Fruit fly (Drosophila melanogaster) whole organism: ENCODE data around the gene CG6999.

Source experiments
- CG8478 ChIP-seq: fragments of >200 bp; optimal IDR thresholded peaks from 2 replicates; lab custom pipeline; 2018; ENCODE audit warnings: inconsistent platforms
- Dll ChIP-seq: fragments of >200 bp; optimal IDR thresholded peaks from 2 replicates; lab custom pipeline; 2017
- EcR ChIP-seq, 2 experiments: fragments of >200 bp; optimal IDR thresholded peaks; 2 replicates each; lab custom pipeline; 2017; ENCODE audit warnings: missing biosample characterization in 2 of 2, missing genetic modification characterization in 2 of 2, missing genetic modification reagents in 2 of 2
- pan ChIP-seq: fragments of >200 bp; optimal IDR thresholded peaks from 2 replicates; lab custom pipeline; 2017
- psq ChIP-seq: fragments of >200 bp; optimal IDR thresholded peaks from 2 replicates; lab custom pipeline; 2017
- usp ChIP-seq: fragments of >200 bp; optimal IDR thresholded peaks from 2 replicates; lab custom pipeline; 2017; ENCODE audit warnings: missing biosample characterization, missing genetic modification characterization, mixed read lengths

CG6999 gene

dm6 chrX:9103308-9104185 lies 15.4 kb downstream of the CG6999 start, which contains the start of gene CG7766:
Gene CG7766 (minus strand): TSS chrX:9103739.
- TF ChIP-seq CG8478 (lab: Kevin White, UChicago): no peak
- no peak for TF ChIP-seq pan (lab: Kevin White, UChicago)
- TF ChIP-seq Dll (lab: Kevin White, UChicago): no peak
- TF ChIP-seq usp (GFP tag; lab: Kevin White, UChicago): no peak
- TF ChIP-seq psq (lab: Kevin White, UChicago): no peak
- TF ChIP-seq EcR (GFP tag; optimal IDR thresholded peaks at IDR 0.05; lab: Kevin White, UChicago): no peak

- no peak for TF ChIP-seq EcR (GFP tag; optimal IDR thresholded peaks at IDR 0.05; lab: Kevin White, UChicago)
- TF ChIP-seq Dll (lab: Kevin White, UChicago): no peak
- TF ChIP-seq psq (lab: Kevin White, UChicago): no peak
- TF ChIP-seq CG8478 (lab: Kevin White, UChicago): no peak
- TF ChIP-seq pan (lab: Kevin White, UChicago): no peak
- TF ChIP-seq usp (GFP tag; lab: Kevin White, UChicago): no peak
Measured at dm6 chrX:9106212-9106774, 18.1 kb downstream of the CG6999 start, which contains the start of gene Bx42. Gene Bx42 (minus strand): TSS chrX:9106604.

dm6 chrX:9106775-9107283 lies 18.7 kb downstream of the CG6999 start, which contains the start of gene Arfrp1:
Gene Arfrp1 (plus strand): TSS chrX:9107069.
- TF ChIP-seq usp (GFP tag; lab: Kevin White, UChicago): no peak
- TF ChIP-seq CG8478 (lab: Kevin White, UChicago): no peak
- TF ChIP-seq Dll (lab: Kevin White, UChicago): no peak
- TF ChIP-seq pan (lab: Kevin White, UChicago): no peak
- no peak for TF ChIP-seq psq (lab: Kevin White, UChicago)
- no peak for TF ChIP-seq EcR (GFP tag; optimal IDR thresholded peaks at IDR 0.05; lab: Kevin White, UChicago)

- TF ChIP-seq psq (lab: Kevin White, UChicago) (no peak), CG8478 (lab: Kevin White, UChicago) (no peak), pan (lab: Kevin White, UChicago) (no peak), EcR (GFP tag; optimal IDR thresholded peaks at IDR 0.05; lab: Kevin White, UChicago) (no peak), usp (GFP tag; lab: Kevin White, UChicago) (no peak), Dll (lab: Kevin White, UChicago) (no peak)
Measured at dm6 chrX:9108387-9108786, 20.2 kb downstream of the CG6999 start, which contains the start of gene AP-1gamma. Gene AP-1gamma (plus strand): TSS chrX:9108691.

dm6 chrX:9109072-9109844 lies 21.1 kb downstream of the CG6999 start:
- no peak for TF ChIP-seq EcR (GFP tag; optimal IDR thresholded peaks at IDR 0.05; lab: Kevin White, UChicago)
- no peak for TF ChIP-seq usp (GFP tag; lab: Kevin White, UChicago)
- TF ChIP-seq pan (lab: Kevin White, UChicago): no peak
- TF ChIP-seq Dll (lab: Kevin White, UChicago): no peak
- TF ChIP-seq CG8478 (lab: Kevin White, UChicago): no peak
- no peak for TF ChIP-seq psq (lab: Kevin White, UChicago)

- TF ChIP-seq usp (GFP tag; lab: Kevin White, UChicago) (no peak), pan (lab: Kevin White, UChicago) (no peak), CG8478 (lab: Kevin White, UChicago) (no peak), psq (lab: Kevin White, UChicago) (no peak), EcR (GFP tag; optimal IDR thresholded peaks at IDR 0.05; lab: Kevin White, UChicago) (no peak), Dll (lab: Kevin White, UChicago) (no peak)
Measured at dm6 chrX:9110155-9110909, 22.2 kb downstream of the CG6999 start.

dm6 chrX:9117831-9118230 lies 29.7 kb downstream of the CG6999 start:
- no peak for TF ChIP-seq Dll (lab: Kevin White, UChicago)

dm6 chrX:9118961-9119633 lies 30.9 kb downstream of the CG6999 start:
- TF ChIP-seq Dll (lab: Kevin White, UChicago): no peak
- no peak for TF ChIP-seq CG8478 (lab: Kevin White, UChicago)
- no peak for TF ChIP-seq pan (lab: Kevin White, UChicago)
- TF ChIP-seq EcR (GFP tag; optimal IDR thresholded peaks at IDR 0.05; lab: Kevin White, UChicago): no peak
- no peak for TF ChIP-seq psq (lab: Kevin White, UChicago)
- TF ChIP-seq usp (GFP tag; lab: Kevin White, UChicago): no peak

- TF ChIP-seq CG8478 (lab: Kevin White, UChicago) (no peak), psq (lab: Kevin White, UChicago) (no peak), usp (GFP tag; lab: Kevin White, UChicago) (no peak), EcR (GFP tag; optimal IDR thresholded peaks at IDR 0.05; lab: Kevin White, UChicago) (no peak), pan (lab: Kevin White, UChicago) (no peak), Dll (lab: Kevin White, UChicago) (no peak)
Measured at dm6 chrX:9119671-9120364, 31.7 kb downstream of the CG6999 start.
